Fruit fly (Drosophila melanogaster) whole organism, wandering third instar larva: ENCODE data around the gene can.

Experiments
- Hr83 ChIP-seq: fragments of 200-300 bp; sonication (Bioruptor generic); optimal IDR thresholded peaks from 2 replicates; lab custom pipeline; 2016; ENCODE audit warnings: missing biosample characterization, mild to moderate bottlenecking, missing genetic modification characterization, moderate library complexity; ENCODE audit not compliant: poor library complexity, severe bottlenecking
- Mio ChIP-seq: sonication (Bioruptor generic); optimal IDR thresholded peaks from 2 replicates; lab custom pipeline; 2016; ENCODE audit warnings: missing biosample characterization, missing genetic modification characterization
- Myc ChIP-seq: fragments of >200 bp; optimal IDR thresholded peaks from 2 replicates; lab custom pipeline; 2017
- OdsH ChIP-seq: fragments of 200-800 bp; sonication (Bioruptor generic); optimal IDR thresholded peaks from 2 replicates; lab custom pipeline; 2016; ENCODE audit warnings: missing biosample characterization, mild to moderate bottlenecking, missing genetic modification characterization

DNA sequence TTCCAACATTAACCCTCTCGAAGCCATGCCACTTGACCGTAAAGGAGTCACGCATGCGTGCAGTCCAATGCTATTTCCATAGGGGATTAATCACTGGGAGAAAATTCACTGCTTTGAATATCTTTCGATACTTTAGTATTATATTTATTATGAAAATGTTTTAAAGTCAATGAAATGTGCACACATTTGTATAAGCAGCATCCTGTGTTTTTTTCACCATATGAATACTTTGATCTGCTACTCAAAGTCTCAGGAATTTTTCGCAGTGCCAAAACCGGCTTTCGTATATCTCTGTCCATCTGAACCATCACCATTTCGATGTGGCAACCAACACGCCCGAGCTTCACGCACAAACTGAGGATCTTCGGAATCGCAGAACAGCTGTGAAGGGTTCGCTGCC lies 29.3 kb upstream of the can start:
- TF ChIP-seq Mio (no peak), Hr83 (GFP tag; lab: Kevin White, UChicago) (no peak), OdsH (GFP tag; lab: Kevin White, UChicago) (peak; percentile 6), Myc (lab: Kevin White, UChicago) (no peak)
